Fruit fly (Drosophila melanogaster): ENCODE data around the gene CG18641.

DNA sequence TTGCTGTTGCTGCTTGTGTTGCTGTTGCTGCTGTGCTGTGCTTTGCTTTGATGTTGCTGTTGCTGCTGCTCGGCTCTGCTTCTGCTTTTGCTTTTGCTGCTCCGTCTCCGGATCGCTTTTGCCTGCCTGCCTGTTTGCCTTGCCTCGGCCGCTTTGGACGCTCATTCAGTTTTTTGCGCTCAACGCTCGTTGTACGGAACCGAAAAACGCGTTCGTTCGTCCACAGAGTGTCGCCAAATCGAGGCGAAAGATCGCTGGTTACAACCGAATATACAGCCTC lies 13.0 kb upstream of the CG18641 start, which contains the start of gene dpp:
- TF ChIP-seq CG8478 (optimal IDR thresholded peaks at IDR 0.05) (no peak), EcR (GFP tag; optimal IDR thresholded peaks at IDR 0.05) (no peak)
